Fruit fly (Drosophila melanogaster) whole organism, prepupa: Measurements from ENCODE around the gene CG15418.

Experiments
- Blimp-1 ChIP-seq: fragments of 200-800 bp; sonication (Bioruptor generic); optimal IDR thresholded peaks from 3 replicates; lab custom pipeline; 2017; ENCODE audit warnings: missing biosample characterization, missing genetic modification characterization, mild to moderate bottlenecking, moderate library complexity, missing genetic modification reagents
- CG3032 ChIP-seq: fragments of 200-800 bp; optimal IDR thresholded peaks from 2 replicates; lab custom pipeline; 2019; ENCODE audit warnings: missing biosample characterization, mild to moderate bottlenecking, missing genetic modification characterization, moderate library complexity
- CG32006 ChIP-seq: fragments of 200-800 bp; sonication (Bioruptor generic); optimal IDR thresholded peaks from 3 replicates; lab custom pipeline; 2017; ENCODE audit warnings: missing biosample characterization, mild to moderate bottlenecking, missing genetic modification characterization
- CG6854 ChIP-seq: fragments of 200-800 bp; sonication (Bioruptor generic); optimal IDR thresholded peaks from 2 replicates; lab custom pipeline; 2017; ENCODE audit warnings: missing biosample characterization, mild to moderate bottlenecking, missing genetic modification characterization
- Eip75B ChIP-seq: fragments of 200-800 bp; sonication (Bioruptor generic); optimal IDR thresholded peaks from 3 replicates; lab custom pipeline; 2016; ENCODE audit warnings: missing biosample characterization, missing genetic modification characterization
- Lpt ChIP-seq: fragments of 200-800 bp; sonication (Bioruptor generic); optimal IDR thresholded peaks from 3 replicates; lab custom pipeline; 2016; ENCODE audit warnings: missing biosample characterization, missing genetic modification characterization
- Sox102F ChIP-seq: fragments of 200-800 bp; sonication (Bioruptor generic); optimal IDR thresholded peaks from 2 replicates; lab custom pipeline; 2016; ENCODE audit warnings: missing biosample characterization, mild to moderate bottlenecking, missing genetic modification characterization
- cyc ChIP-seq: fragments of 200-800 bp; sonication (Bioruptor generic); optimal IDR thresholded peaks from 3 replicates; lab custom pipeline; 2016; ENCODE audit warnings: missing biosample characterization, missing genetic modification characterization
- esn ChIP-seq: fragments of 200-800 bp; sonication (Bioruptor generic); optimal IDR thresholded peaks from 2 replicates; lab custom pipeline; 2016; ENCODE audit warnings: missing biosample characterization, mild to moderate bottlenecking, missing genetic modification characterization, moderate library complexity
- net ChIP-seq: fragments of 200-800 bp; sonication (Bioruptor generic); optimal IDR thresholded peaks from 3 replicates; lab custom pipeline; 2016; ENCODE audit warnings: missing biosample characterization, missing genetic modification characterization
- salr ChIP-seq, 2 experiments: fragments of 200-800 bp; sonication (Bioruptor generic); optimal IDR thresholded peaks; 3 replicates each; lab custom pipeline; 2016 to 2018; ENCODE audit warnings: missing biosample characterization in 2 of 2, missing genetic modification characterization in 2 of 2, mild to moderate bottlenecking in 1 of 2

DNA sequence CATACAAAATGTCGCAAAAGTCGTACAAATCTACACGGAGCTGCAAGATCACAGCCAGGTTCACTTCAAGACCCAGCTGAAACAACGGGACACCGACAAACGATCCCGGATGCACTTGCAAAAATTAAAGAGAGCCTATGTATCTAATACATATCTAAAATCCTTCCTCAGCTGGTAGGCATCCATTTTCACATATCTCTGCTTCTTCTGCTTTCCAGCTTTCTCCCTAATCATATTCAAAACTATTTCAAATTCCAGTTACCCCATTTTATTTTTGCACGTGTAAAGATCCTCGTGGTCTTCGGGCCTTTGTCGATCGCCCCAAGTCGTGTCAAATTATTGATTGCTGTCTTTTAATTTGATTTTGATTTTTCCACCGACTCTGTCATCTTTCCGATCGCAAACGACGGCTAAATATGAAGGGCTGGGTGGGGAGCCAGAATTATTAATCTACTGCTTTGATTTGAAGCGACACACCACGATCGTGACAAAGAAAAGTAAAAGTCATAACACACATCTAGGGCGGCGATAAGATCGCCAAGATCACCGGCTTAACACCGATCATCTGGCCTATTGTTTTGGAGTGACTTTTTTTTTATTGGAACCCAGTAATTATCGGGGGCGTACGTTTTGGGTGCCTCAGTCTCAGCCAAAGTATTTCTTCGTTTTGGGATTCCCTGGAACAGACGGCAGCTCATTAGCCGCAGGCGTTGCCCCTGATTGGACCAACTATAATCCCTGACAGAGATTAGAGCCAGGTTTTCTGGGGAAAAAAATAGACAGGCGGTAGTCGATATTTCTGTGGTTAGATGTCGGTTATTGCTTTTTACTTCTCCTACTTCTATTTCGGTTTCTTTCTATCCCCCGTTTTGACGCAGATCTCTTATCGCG lies 37.9 kb downstream of the CG15418 start:
- TF ChIP-seq Eip75B (GFP tag; lab: Kevin White, UChicago) (peak; percentile 36), cyc (GFP tag; lab: Kevin White, UChicago) (peak; percentile 49), CG32006 (peak; percentile 21), net (no peak), Blimp-1 (GFP tag; lab: Kevin White, UChicago) (no peak), Sox102F (peak; percentile 35), CG3032 (tag; lab: Kevin White, UChicago) (peak; percentile 46), CG6854 (GFP tag; lab: Kevin White, UChicago) (no peak), esn (peak; percentile 45), salr (GFP tag; optimal IDR thresholded peaks at IDR 0.05; lab: Kevin White, UChicago) (no peak), Lpt (GFP tag; lab: Kevin White, UChicago) (no peak)
